Fruit fly (Drosophila melanogaster) whole organism, prepupa: ENCODE results near the gene mag.

ENCODE experiments used
- Blimp-1 ChIP-seq: fragments of 200-800 bp; sonication (Bioruptor generic); optimal IDR thresholded peaks from 3 replicates; lab custom pipeline; 2017; ENCODE audit warnings: missing biosample characterization, missing genetic modification characterization, mild to moderate bottlenecking, moderate library complexity, missing genetic modification reagents
- CG11762 ChIP-seq: fragments of 200-800 bp; sonication (Bioruptor generic); optimal IDR thresholded peaks from 3 replicates; lab custom pipeline; 2016; ENCODE audit warnings: missing biosample characterization, missing genetic modification characterization; ENCODE audit not compliant: insufficient read depth
- CG1621 ChIP-seq: fragments of 200-800 bp; sonication (Bioruptor generic); optimal IDR thresholded peaks from 3 replicates; lab custom pipeline; 2018; ENCODE audit warnings: missing biosample characterization, mild to moderate bottlenecking, missing genetic modification characterization
- CG16779 ChIP-seq: fragments of 200-800 bp; sonication (Bioruptor generic); optimal IDR thresholded peaks from 3 replicates; lab custom pipeline; 2017; ENCODE audit warnings: missing biosample characterization, mild to moderate bottlenecking, missing genetic modification characterization
- CG32006 ChIP-seq: fragments of 200-800 bp; sonication (Bioruptor generic); optimal IDR thresholded peaks from 3 replicates; lab custom pipeline; 2017; ENCODE audit warnings: missing biosample characterization, mild to moderate bottlenecking, missing genetic modification characterization
- CG4318 ChIP-seq: fragments of 200-800 bp; sonication (Bioruptor generic); optimal IDR thresholded peaks from 3 replicates; lab custom pipeline; 2017; ENCODE audit warnings: missing biosample characterization, mild to moderate bottlenecking, missing genetic modification characterization
- CG8632 ChIP-seq: fragments of 200-800 bp; sonication (Bioruptor generic); optimal IDR thresholded peaks from 3 replicates; lab custom pipeline; 2016; ENCODE audit warnings: missing biosample characterization, missing genetic modification characterization
- Hr38 ChIP-seq: sonication (Bioruptor generic); optimal IDR thresholded peaks from 2 replicates; lab custom pipeline; 2016; ENCODE audit warnings: missing biosample characterization, missing genetic modification characterization
- Met ChIP-seq: fragments of 200-800 bp; sonication (Bioruptor generic); optimal IDR thresholded peaks from 3 replicates; lab custom pipeline; 2016; ENCODE audit warnings: missing biosample characterization, missing genetic modification characterization
- OdsH ChIP-seq: fragments of 200-800 bp; sonication (Bioruptor generic); optimal IDR thresholded peaks from 3 replicates; lab custom pipeline; 2016; ENCODE audit warnings: missing biosample characterization, missing genetic modification characterization
- acj6 ChIP-seq: fragments of 200-800 bp; sonication (Bioruptor generic); optimal IDR thresholded peaks from 3 replicates; lab custom pipeline; 2016; ENCODE audit warnings: missing biosample characterization, missing genetic modification characterization
- fd59A ChIP-seq: fragments of 200-800 bp; sonication (Bioruptor generic); optimal IDR thresholded peaks from 2 replicates; lab custom pipeline; 2017; ENCODE audit warnings: missing biosample characterization, mild to moderate bottlenecking, missing genetic modification characterization, missing genetic modification reagents
- pdm3 ChIP-seq: fragments of 200-800 bp; sonication (Bioruptor generic); optimal IDR thresholded peaks from 3 replicates; lab custom pipeline; 2016; ENCODE audit warnings: missing biosample characterization, missing genetic modification characterization

DNA sequence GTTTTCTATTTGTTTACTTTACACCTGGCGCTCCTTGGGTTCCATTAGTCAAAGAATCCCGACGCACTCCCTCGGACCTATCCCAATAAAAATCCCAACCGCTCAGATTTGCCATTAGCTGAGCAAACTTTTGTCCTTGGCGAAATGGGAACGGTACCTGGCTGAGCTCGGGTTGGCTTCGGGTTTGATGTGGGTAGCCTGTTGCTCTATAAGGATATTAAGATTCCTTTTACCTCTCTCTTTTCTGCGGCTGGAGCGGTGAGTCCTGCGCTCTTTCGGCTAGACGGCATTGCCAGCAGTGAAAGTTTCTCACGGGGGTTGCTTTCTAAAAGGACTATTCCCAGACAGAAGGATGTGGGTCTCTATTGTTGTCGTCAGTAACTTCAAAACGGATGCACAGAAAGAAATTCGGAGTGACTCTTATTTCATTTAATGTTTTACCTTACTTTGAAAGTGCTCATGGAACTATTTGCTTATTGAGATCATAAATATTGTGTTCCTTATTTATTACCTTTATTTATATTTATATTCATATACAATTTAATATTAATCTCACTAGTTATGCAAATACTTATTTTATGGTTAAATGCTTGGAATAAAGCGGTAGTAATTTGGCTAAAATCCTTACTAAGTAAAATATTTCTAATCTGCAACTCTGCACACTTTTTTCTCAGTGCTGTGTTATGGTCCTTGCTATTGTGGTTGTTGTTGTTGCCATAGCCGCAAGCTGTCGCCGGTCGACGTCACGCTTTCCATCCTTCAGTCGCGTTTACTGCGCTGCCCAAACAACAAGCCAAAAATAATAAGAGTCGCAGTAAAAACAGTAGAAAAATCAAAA is 18.6 kb upstream of the mag start, which contains the start of gene CG5910:
- TF ChIP-seq CG8632 (GFP tag; lab: Kevin White, UChicago) (no peak), pdm3 (GFP tag; lab: Kevin White, UChicago) (no peak), CG4318 (GFP tag; lab: Kevin White, UChicago) (no peak), fd59A (GFP tag; lab: Kevin White, UChicago) (peak; percentile 64), OdsH (GFP tag; lab: Kevin White, UChicago) (no peak), CG11762 (GFP tag; lab: Kevin White, UChicago) (peak; percentile 41), acj6 (GFP tag; lab: Kevin White, UChicago) (peak; percentile 76), Met (GFP tag; lab: Kevin White, UChicago) (no peak), CG32006 (GFP tag; lab: Kevin White, UChicago) (no peak), Hr38 (no peak), Blimp-1 (GFP tag; lab: Kevin White, UChicago) (no peak), CG16779 (tag; lab: Kevin White, UChicago) (no peak), CG1621 (no peak)
